Fruit fly (Drosophila melanogaster): Measurements from ENCODE around the gene Kdm5.

The Kdm5 gene

DNA sequence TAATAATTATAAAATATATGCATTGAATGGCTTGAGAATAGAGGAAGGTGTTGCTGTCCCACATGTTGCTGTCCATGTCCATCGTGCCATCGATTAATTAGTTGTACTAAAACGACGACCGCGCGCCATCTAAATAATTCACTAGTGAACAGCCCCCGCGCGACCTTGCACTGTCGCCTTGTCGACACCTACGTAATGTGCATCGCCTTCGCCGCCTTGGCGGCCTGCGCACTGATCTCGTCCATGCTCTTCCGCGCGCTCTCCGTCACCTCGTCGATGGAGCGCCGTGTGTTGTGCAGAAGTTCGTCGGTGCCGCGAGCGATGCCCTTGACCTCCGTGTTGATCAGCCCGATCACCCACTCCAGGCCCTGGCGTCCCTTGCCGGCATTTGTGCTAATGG lies 47.6 kb upstream of the Kdm5 start:
- TF ChIP-seq br (GFP tag; optimal IDR thresholded peaks at IDR 0.05) (no peak), HLH106 (tag; optimal IDR thresholded peaks at IDR 0.05) (no peak), Hr83 (GFP tag; optimal IDR thresholded peaks at IDR 0.05; ENCODE audit: poor library complexity, severe bottlenecking) (no peak), Hr78 (GFP tag; optimal IDR thresholded peaks at IDR 0.05) (no peak), dsf (GFP tag; optimal IDR thresholded peaks at IDR 0.05; ENCODE audit: borderline replicate concordance) (no peak), sage (GFP tag; optimal IDR thresholded peaks at IDR 0.05) (no peak), CrebA (GFP tag; optimal IDR thresholded peaks at IDR 0.05; ENCODE audit: borderline replicate concordance) (no peak)

DNA sequence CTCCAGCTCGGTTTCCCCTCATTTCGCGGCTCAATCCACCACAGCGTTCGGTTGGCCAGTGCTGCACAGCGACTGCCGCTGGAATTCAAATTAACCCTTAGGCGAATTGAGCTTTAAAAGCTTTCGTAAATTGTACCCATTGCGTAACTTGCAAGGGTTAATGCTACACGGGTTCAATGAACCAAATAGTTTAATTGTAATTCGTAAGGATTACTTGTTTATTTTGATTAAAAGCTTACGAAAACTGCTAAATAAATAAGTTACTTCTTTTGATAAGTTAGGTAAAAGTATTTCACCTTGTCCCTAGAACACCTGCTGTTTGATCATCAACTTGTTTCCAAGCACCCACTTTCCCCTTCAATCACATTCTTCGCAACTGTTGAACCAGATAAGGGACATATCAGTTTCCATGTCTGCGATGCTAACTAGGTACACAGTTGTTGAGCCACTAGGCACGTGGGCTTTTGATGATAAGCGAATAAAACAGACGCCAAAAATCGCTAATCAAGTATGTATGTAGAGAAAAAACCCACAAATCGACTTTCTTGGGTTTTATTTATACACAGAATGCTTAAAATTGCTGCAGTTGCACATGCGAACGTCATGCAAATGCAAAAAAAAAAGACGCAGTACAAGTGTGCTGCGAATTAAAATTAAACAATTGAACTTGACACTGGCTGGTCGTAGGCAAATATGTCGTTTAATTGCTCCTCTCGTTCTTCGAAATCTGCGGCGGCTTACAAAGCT lies 46.8 kb upstream of the Kdm5 start, which contains the start of gene Pfas:
Gene Pfas (minus strand): TSS at position 79 of the 747 bp plus-strand sequence.
- TF ChIP-seq Hnf4 (GFP tag; optimal IDR thresholded peaks at IDR 0.05) = no peak
- peak; percentile 57 for TF ChIP-seq psq (GFP tag; optimal IDR thresholded peaks at IDR 0.05)
- no peak for TF ChIP-seq GATAd (GFP tag; optimal IDR thresholded peaks at IDR 0.05)
- TF ChIP-seq brk (GFP tag; optimal IDR thresholded peaks at IDR 0.05) = no peak
- TF ChIP-seq CrebA (GFP tag; optimal IDR thresholded peaks at IDR 0.05; ENCODE audit: borderline replicate concordance) = no peak
- TF ChIP-seq dsf (GFP tag; optimal IDR thresholded peaks at IDR 0.05; ENCODE audit: borderline replicate concordance) = no peak
- TF ChIP-seq Sp1 (GFP tag; optimal IDR thresholded peaks at IDR 0.05) = peak; percentile 70
- no peak for TF ChIP-seq dmrt93B (GFP tag; optimal IDR thresholded peaks at IDR 0.05)
- TF ChIP-seq Myc (optimal IDR thresholded peaks at IDR 0.05) = peak; percentile 83
- no peak for TF ChIP-seq usp (GFP tag; optimal IDR thresholded peaks at IDR 0.05)
- no peak for TF ChIP-seq sage (GFP tag; optimal IDR thresholded peaks at IDR 0.05)
- TF ChIP-seq Abd-B (GFP tag; optimal IDR thresholded peaks at IDR 0.05) = no peak
- peak; percentile 68 for TF ChIP-seq rgr (GFP tag; optimal IDR thresholded peaks at IDR 0.05)
- TF ChIP-seq OdsH (GFP tag; optimal IDR thresholded peaks at IDR 0.05) = peak; percentile 65
- peak; percentile 19 for TF ChIP-seq sv (GFP tag; optimal IDR thresholded peaks at IDR 0.05)
- no peak for TF ChIP-seq tai (GFP tag; optimal IDR thresholded peaks at IDR 0.05)
- TF ChIP-seq dl (GFP tag; optimal IDR thresholded peaks at IDR 0.05; ENCODE audit: insufficient read depth in 1 of 2, partially characterized antibody in 2 of 2) = no peak
- TF ChIP-seq CG9705 (GFP tag; optimal IDR thresholded peaks at IDR 0.05) = peak; percentile 54
- no peak for TF ChIP-seq Hr83 (GFP tag; optimal IDR thresholded peaks at IDR 0.05; ENCODE audit: poor library complexity, severe bottlenecking)
- no peak for TF ChIP-seq Dif (GFP tag; optimal IDR thresholded peaks at IDR 0.05; ENCODE audit: partially characterized antibody)
- TF ChIP-seq Jra (GFP tag; optimal IDR thresholded peaks at IDR 0.05) = no peak
- peak; percentile 52 for TF ChIP-seq CG32264 (GFP tag; optimal IDR thresholded peaks at IDR 0.05)
- TF ChIP-seq h (GFP tag; optimal IDR thresholded peaks at IDR 0.05) = peak; percentile 76
- no peak for TF ChIP-seq Vsx2 (GFP tag; optimal IDR thresholded peaks at IDR 0.05; ENCODE audit: partially characterized antibody)
- no peak for TF ChIP-seq Mio (GFP tag; optimal IDR thresholded peaks at IDR 0.05)
- TF ChIP-seq Dfd (GFP tag; optimal IDR thresholded peaks at IDR 0.05) = no peak
- TF ChIP-seq ey (GFP tag; optimal IDR thresholded peaks at IDR 0.05) = peak; percentile 66
- no peak for TF ChIP-seq Rel (GFP tag; optimal IDR thresholded peaks at IDR 0.05)
- TF ChIP-seq Rel (tag; optimal IDR thresholded peaks at IDR 0.05) = peak; percentile 88
- TF ChIP-seq jim (GFP tag; optimal IDR thresholded peaks at IDR 0.05) = no peak
- TF ChIP-seq N (GFP tag; optimal IDR thresholded peaks at IDR 0.05) = no peak
- TF ChIP-seq br (GFP tag; optimal IDR thresholded peaks at IDR 0.05) = peak; percentile 82
- peak; percentile 54 for TF ChIP-seq woc (GFP tag; optimal IDR thresholded peaks at IDR 0.05)
- TF ChIP-seq lola (GFP tag; optimal IDR thresholded peaks at IDR 0.05) = no peak
- TF ChIP-seq Hr78 (GFP tag; optimal IDR thresholded peaks at IDR 0.05) = no peak
- peak in 1 of 2 experiments; percentile 74 for TF ChIP-seq foxo (GFP tag; optimal IDR thresholded peaks at IDR 0.05)
- TF ChIP-seq HLH106 (tag; optimal IDR thresholded peaks at IDR 0.05) = peak; percentile 66
- peak; percentile 80 for TF ChIP-seq fru (GFP tag; optimal IDR thresholded peaks at IDR 0.05)
- no peak for TF ChIP-seq pan (optimal IDR thresholded peaks at IDR 0.05)
